Worm (Caenorhabditis elegans): ENCODE results near the gene tbc-2.
A peak's percentile ranks its signal among the peaks of the same experiment; 100 is the strongest.

Gene tbc-2

DNA sequence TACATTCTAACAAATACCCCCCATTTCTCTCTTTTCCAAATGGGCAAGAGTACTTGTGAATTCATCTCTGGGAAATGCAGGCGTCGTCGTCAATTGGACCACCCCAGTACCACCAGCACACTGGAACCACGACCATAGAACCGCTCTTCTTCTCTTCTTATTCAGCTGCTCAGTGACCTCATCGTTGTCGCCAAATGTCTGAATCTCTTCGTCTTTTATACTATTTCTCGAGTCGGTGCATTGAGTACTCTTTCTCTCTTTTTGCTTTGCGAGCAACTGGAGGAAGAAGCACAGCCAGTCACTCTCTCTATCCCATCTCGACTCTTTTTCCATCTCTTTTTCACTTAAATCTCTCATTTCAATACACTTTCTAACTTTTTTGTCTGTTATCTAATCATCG is 47.4 kb downstream of the tbc-2 start (continued):
- TF ChIP-seq hlh-4 (tag; optimal IDR thresholded peaks at IDR 0.05) (no peak), hlh-17 (GFP tag; optimal IDR thresholded peaks at IDR 0.05; ENCODE audit: borderline replicate concordance) (no peak), grh-1 (GFP tag; IDR thresholded peaks at IDR 0.05) (no peak), alr-1 (tag; optimal IDR thresholded peaks at IDR 0.05; ENCODE audit: borderline replicate concordance) (no peak), blmp-1 (tag; optimal IDR thresholded peaks at IDR 0.05) (no peak), dpl-1 (GFP tag; optimal IDR thresholded peaks at IDR 0.05) (peak in 1 of 3 experiments; percentile 3), tlp-1 (tag; optimal IDR thresholded peaks at IDR 0.05) (no peak), ceh-88 (GFP tag; IDR thresholded peaks at IDR 0.05) (no peak), jun-1 (tag; optimal IDR thresholded peaks at IDR 0.05) (no peak), hpl-2 (GFP tag; optimal IDR thresholded peaks at IDR 0.05) (no peak), nhr-85 (tag) (no peak), F16B12.6 (tag; optimal IDR thresholded peaks at IDR 0.05) (no peak), aly-2 (tag; optimal IDR thresholded peaks at IDR 0.05) (no peak), pqm-1 (tag; optimal IDR thresholded peaks at IDR 0.05) (no peak), rnt-1 (tag; optimal IDR thresholded peaks at IDR 0.05) (peak; percentile 36), swsn-7 (tag; optimal IDR thresholded peaks at IDR 0.05) (peak; percentile 38), nhr-47 (tag; optimal IDR thresholded peaks at IDR 0.05) (peak; percentile 51), nhr-237 (tag; optimal IDR thresholded peaks at IDR 0.05) (no peak), mef-2 (tag; optimal IDR thresholded peaks at IDR 0.05) (no peak), C04F5.9 (tag; optimal IDR thresholded peaks at IDR 0.05) (no peak), ztf-4 (tag; optimal IDR thresholded peaks at IDR 0.05) (no peak), ces-1 (GFP tag; optimal IDR thresholded peaks at IDR 0.05) (no peak), sox-4 (tag; optimal IDR thresholded peaks at IDR 0.05) (no peak), mdl-1 (tag; optimal IDR thresholded peaks at IDR 0.05) (no peak), tbx-2 (tag; optimal IDR thresholded peaks at IDR 0.05) (peak; percentile 28), zip-4 (GFP tag; optimal IDR thresholded peaks at IDR 0.05) (no peak), nhr-84 (tag; optimal IDR thresholded peaks at IDR 0.05) (no peak)

ce11 chrII:5777372-5777771 is 49.9 kb downstream of the tbc-2 start:
- TF ChIP-seq lin-35 (GFP tag; optimal IDR thresholded peaks at IDR 0.05): no peak
- no peak for TF ChIP-seq mdl-1 (tag; optimal IDR thresholded peaks at IDR 0.05)
- no peak for TF ChIP-seq nhr-11 (tag; optimal IDR thresholded peaks at IDR 0.05)
- no peak for TF ChIP-seq lin-15B (tag; optimal IDR thresholded peaks at IDR 0.05)
- no peak for TF ChIP-seq mef-2 (tag; optimal IDR thresholded peaks at IDR 0.05)
- no peak for TF ChIP-seq dpl-1 (GFP tag; optimal IDR thresholded peaks at IDR 0.05)
- TF ChIP-seq nhr-237 (tag; optimal IDR thresholded peaks at IDR 0.05): no peak
- TF ChIP-seq ztf-11 (tag; optimal IDR thresholded peaks at IDR 0.05): no peak
- no peak for TF ChIP-seq egl-13 (tag; optimal IDR thresholded peaks at IDR 0.05)
- no peak for TF ChIP-seq blmp-1 (tag; optimal IDR thresholded peaks at IDR 0.05)
- no peak for TF ChIP-seq nhr-20 (tag; optimal IDR thresholded peaks at IDR 0.05)
- no peak for TF ChIP-seq elt-3 (tag; optimal IDR thresholded peaks at IDR 0.05)
- no peak for TF ChIP-seq tbx-2 (tag; optimal IDR thresholded peaks at IDR 0.05)
- TF ChIP-seq ceh-63 (GFP tag; optimal IDR thresholded peaks at IDR 0.05): no peak
- TF ChIP-seq snpc-4 (tag; optimal IDR thresholded peaks at IDR 0.05): no peak
- no peak for TF ChIP-seq nhr-28 (tag; optimal IDR thresholded peaks at IDR 0.05)
- no peak for TF ChIP-seq ces-1 (GFP tag; optimal IDR thresholded peaks at IDR 0.05)
- TF ChIP-seq irx-1 (tag; optimal IDR thresholded peaks at IDR 0.05): no peak
- TF ChIP-seq sptf-1 (tag; optimal IDR thresholded peaks at IDR 0.05): no peak

DNA sequence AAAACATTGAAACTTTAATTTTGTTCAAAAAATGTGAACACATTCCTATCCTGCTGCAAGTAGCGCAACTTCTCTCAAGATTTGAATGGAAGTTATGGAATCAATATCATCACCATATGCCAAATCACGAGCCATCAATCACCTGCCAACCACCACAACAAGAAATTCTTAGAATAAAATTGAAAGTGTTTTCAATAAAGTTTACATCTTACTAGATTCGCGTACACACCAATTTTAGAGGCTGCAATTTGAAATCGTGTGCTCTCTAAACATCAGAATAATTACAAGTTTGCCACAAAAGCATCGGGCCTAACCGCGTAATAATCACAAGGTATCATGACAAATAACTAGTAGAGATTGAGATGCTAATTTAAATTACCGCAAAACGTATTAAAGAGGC is 52.4 kb downstream of the tbc-2 start:
- no peak for TF ChIP-seq lsy-2 (tag; optimal IDR thresholded peaks at IDR 0.05)
- no peak for TF ChIP-seq alr-1 (tag; optimal IDR thresholded peaks at IDR 0.05; ENCODE audit: borderline replicate concordance)
- no peak for TF ChIP-seq ztf-11 (tag; optimal IDR thresholded peaks at IDR 0.05)
- TF ChIP-seq lin-39 (tag; optimal IDR thresholded peaks at IDR 0.05): no peak
- no peak for TF ChIP-seq pqm-1 (tag; optimal IDR thresholded peaks at IDR 0.05)
- peak; percentile 21 for TF ChIP-seq nhr-71 (tag; optimal IDR thresholded peaks at IDR 0.05)
- TF ChIP-seq grh-1 (GFP tag; IDR thresholded peaks at IDR 0.05): no peak
- TF ChIP-seq blmp-1 (tag; optimal IDR thresholded peaks at IDR 0.05): no peak
- no peak for TF ChIP-seq Y116A8C.19 (tag; optimal IDR thresholded peaks at IDR 0.05; ENCODE audit: borderline replicate concordance)
- TF ChIP-seq ztf-4 (tag; optimal IDR thresholded peaks at IDR 0.05): no peak
- TF ChIP-seq rnt-1 (tag; optimal IDR thresholded peaks at IDR 0.05): no peak
- no peak for TF ChIP-seq skn-1 (tag; optimal IDR thresholded peaks at IDR 0.05)
- no peak for TF ChIP-seq fkh-4 (tag; optimal IDR thresholded peaks at IDR 0.05; ENCODE audit: borderline replicate concordance)
- TF ChIP-seq zip-4 (GFP tag; optimal IDR thresholded peaks at IDR 0.05): no peak
- TF ChIP-seq C16A3.4 (tag; optimal IDR thresholded peaks at IDR 0.05): no peak
- peak; percentile 53 for TF ChIP-seq fkh-8 (tag; optimal IDR thresholded peaks at IDR 0.05)
- TF ChIP-seq efl-3 (GFP tag; optimal IDR thresholded peaks at IDR 0.05): no peak
- TF ChIP-seq pax-3 (tag; optimal IDR thresholded peaks at IDR 0.05): peak; percentile 62
